Fruit fly (Drosophila melanogaster) Kc167 (cell line): ENCODE data around the gene Grl36b.

Experiments used
- Myc ChIP-seq: fragments of >200 bp; optimal IDR thresholded peaks from 2 replicates; lab custom pipeline; 2017; ENCODE audit warnings: missing external identifiers
- Sin3A ChIP-seq: fragments of >200 bp; optimal IDR thresholded peaks from 2 replicates; lab custom pipeline; 2018; ENCODE audit warnings: missing external identifiers
- h ChIP-seq: fragments of >200 bp; optimal IDR thresholded peaks from 3 replicates; lab custom pipeline; 2018; ENCODE audit warnings: missing external identifiers
- insv ChIP-seq: fragments of >200 bp; optimal IDR thresholded peaks from 3 replicates; lab custom pipeline; 2018; ENCODE audit warnings: missing external identifiers
- psq ChIP-seq: fragments of >200 bp; optimal IDR thresholded peaks from 2 replicates; lab custom pipeline; 2017; ENCODE audit warnings: missing external identifiers
- ttk ChIP-seq: sonication (Bioruptor generic); optimal IDR thresholded peaks from 2 replicates; lab custom pipeline; 2017; ENCODE audit warnings: missing external identifiers

- TF ChIP-seq h (lab: Kevin White, UChicago) (no peak), insv (no peak), Myc (lab: Kevin White, UChicago) (no peak), ttk (lab: Kevin White, UChicago) (no peak), psq (no peak), Sin3A (no peak)
Measured at dm6 chr2L:18155877-18156276, 30.3 kb upstream of the Grl36b start, which contains the start of gene CG5783.
